Worm (Caenorhabditis elegans): ENCODE results near the gene B0273.115.
"Not testable (repeated sequence)": the region's sequence is repeated elsewhere in the genome, so short reads cannot be mapped to it uniquely, and the experiment has no call there.

B0273.115 gene

ce11 chrIV:5479289-5479688 lies 11.7 kb downstream of the B0273.115 start, which contains the start of gene T11F8.1:
TSS of gene T11F8.1 (plus strand) at chrIV:5479589.
- TF ChIP-seq unc-39 (tag; optimal IDR thresholded peaks at IDR 0.05) = no peak
- no peak for TF ChIP-seq eor-1 (tag; optimal IDR thresholded peaks at IDR 0.05)
- no peak for TF ChIP-seq hmg-11 (tag; optimal IDR thresholded peaks at IDR 0.05)
- no peak for TF ChIP-seq lsy-12 (tag; optimal IDR thresholded peaks at IDR 0.05)
- no peak for TF ChIP-seq nhr-76 (tag; optimal IDR thresholded peaks at IDR 0.05)
- no peak for TF ChIP-seq pha-4 (tag; optimal IDR thresholded peaks at IDR 0.05)
- TF ChIP-seq nfya-1 (tag; optimal IDR thresholded peaks at IDR 0.05; ENCODE audit: insufficient read depth) = no peak
- no peak for TF ChIP-seq ceh-82 (tag; optimal IDR thresholded peaks at IDR 0.05)
- TF ChIP-seq lin-39 (tag; optimal IDR thresholded peaks at IDR 0.05) = no peak
- TF ChIP-seq sea-2 (GFP tag; optimal IDR thresholded peaks at IDR 0.05) = no peak
- TF ChIP-seq elt-3 (tag; optimal IDR thresholded peaks at IDR 0.05) = no peak
- TF ChIP-seq nhr-28 (tag; optimal IDR thresholded peaks at IDR 0.05) = no peak
- no peak for TF ChIP-seq ZK546.5 (tag; optimal IDR thresholded peaks at IDR 0.05)
- no peak for TF ChIP-seq daf-12 (tag; optimal IDR thresholded peaks at IDR 0.05)
- TF ChIP-seq nhr-237 (tag; optimal IDR thresholded peaks at IDR 0.05) = no peak
- no peak for TF ChIP-seq nhr-43 (tag; optimal IDR thresholded peaks at IDR 0.05; ENCODE audit: poor library complexity, severe bottlenecking)
- no peak for TF ChIP-seq unc-62 (GFP tag; optimal IDR thresholded peaks at IDR 0.05)
- TF ChIP-seq pqm-1 (tag; optimal IDR thresholded peaks at IDR 0.05) = no peak
- TF ChIP-seq nhr-67 (tag; optimal IDR thresholded peaks at IDR 0.05) = no peak

DNA sequence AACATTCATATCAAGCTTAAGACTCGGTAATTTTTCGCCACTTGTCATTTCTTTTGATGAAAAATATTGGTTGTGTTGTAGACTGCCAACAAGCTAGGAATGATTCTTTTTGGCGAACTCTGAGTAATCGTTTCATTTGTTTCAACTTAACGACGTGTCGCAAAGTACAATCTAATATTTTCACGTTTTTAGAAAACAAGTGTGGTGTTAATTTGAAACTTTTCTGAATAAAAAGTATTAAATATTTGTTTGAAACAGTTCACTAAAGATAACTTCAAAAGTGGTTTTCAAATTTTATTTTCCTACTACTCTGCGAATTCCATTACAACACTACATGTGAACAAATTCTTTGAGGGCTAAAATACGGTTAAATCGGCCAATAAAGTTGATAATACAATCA lies 14.5 kb downstream of the B0273.115 start, which contains the start of gene T11F8.4:
T11F8.4 (minus strand) TSS at position 101 of the 400 bp plus-strand sequence.
- TF ChIP-seq fkh-10 (GFP tag; optimal IDR thresholded peaks at IDR 0.05) (no peak), lin-39 (tag; optimal IDR thresholded peaks at IDR 0.05) (no peak), daf-12 (tag; optimal IDR thresholded peaks at IDR 0.05) (no peak)

- TF ChIP-seq hmg-11 (tag; optimal IDR thresholded peaks at IDR 0.05) (no peak), elt-2 (tag; optimal IDR thresholded peaks at IDR 0.05) (no peak), nhr-28 (tag; optimal IDR thresholded peaks at IDR 0.05) (no peak)
Observed at ce11 chrIV:5473098-5473497, 17.9 kb downstream of the B0273.115 start.

DNA sequence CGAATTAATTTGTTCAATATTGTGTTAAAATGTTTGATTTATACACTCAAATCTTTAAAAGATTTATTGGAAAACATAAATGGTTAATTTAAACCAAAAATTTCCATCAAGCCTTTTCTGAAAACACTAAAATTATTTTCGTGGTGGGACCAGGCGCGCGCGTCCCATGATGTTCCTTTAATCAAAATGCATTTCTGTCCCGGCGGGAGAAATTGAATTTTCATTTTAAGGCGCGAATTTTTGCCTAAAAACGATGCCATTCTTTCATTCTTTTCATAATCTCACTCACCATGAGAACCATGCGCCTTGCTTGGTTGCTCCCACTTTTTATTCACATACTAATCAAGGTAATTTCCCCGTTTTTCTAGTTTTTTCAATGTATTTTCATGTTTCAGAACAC lies 21.2 kb downstream of the B0273.115 start, which contains the start of gene rme-2:
rme-2 (plus strand) TSS at position 288 of the 400 bp plus-strand sequence.
- no peak for TF ChIP-seq nhr-237 (tag; optimal IDR thresholded peaks at IDR 0.05)

ce11 chrIV:5464403-5464802 lies 26.6 kb downstream of the B0273.115 start, which contains the start of gene Y52D5A.2:
TSS of gene Y52D5A.2 (minus strand) at chrIV:5464503.
- not testable (repeated sequence) for TF ChIP-seq snpc-4, nhr-11, elt-1 (tag; optimal IDR thresholded peaks at IDR 0.05)

DNA sequence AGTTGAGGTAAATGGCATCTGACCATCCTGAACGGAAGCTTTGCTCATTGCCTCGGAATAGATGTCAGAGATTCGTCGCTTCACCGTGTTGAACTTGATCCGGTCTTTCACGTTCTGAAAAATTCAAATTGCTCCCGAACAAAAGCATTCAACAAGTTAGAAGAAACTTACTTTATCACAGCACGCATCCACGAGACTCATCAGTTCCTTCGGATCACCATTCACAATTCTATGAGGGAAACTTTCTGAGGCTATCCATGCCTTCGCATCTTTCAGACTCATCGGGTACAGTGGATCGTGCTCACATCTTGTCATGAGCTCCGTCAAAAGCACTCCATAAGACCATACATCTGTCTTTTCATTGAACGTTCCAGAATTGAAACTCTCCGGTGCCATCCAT lies 28.1 kb downstream of the B0273.115 start:
- TF ChIP-seq fkh-2 (tag; optimal IDR thresholded peaks at IDR 0.05) = no peak
- TF ChIP-seq tbx-2 (tag; optimal IDR thresholded peaks at IDR 0.05) = no peak
- no peak for TF ChIP-seq unc-39 (tag; optimal IDR thresholded peaks at IDR 0.05)
- no peak for TF ChIP-seq mml-1 (tag; optimal IDR thresholded peaks at IDR 0.05)
- TF ChIP-seq elt-3 (tag; optimal IDR thresholded peaks at IDR 0.05) = no peak
- no peak for TF ChIP-seq nhr-25 (tag; optimal IDR thresholded peaks at IDR 0.05)
- TF ChIP-seq ceh-16 (tag; optimal IDR thresholded peaks at IDR 0.05) = no peak
- TF ChIP-seq nhr-67 (tag; optimal IDR thresholded peaks at IDR 0.05) = no peak
- TF ChIP-seq ceh-28 (tag; optimal IDR thresholded peaks at IDR 0.05) = no peak
- TF ChIP-seq ZK546.5 (tag; optimal IDR thresholded peaks at IDR 0.05) = no peak
- no peak for TF ChIP-seq aly-2 (tag; optimal IDR thresholded peaks at IDR 0.05)
- no peak for TF ChIP-seq ztf-4 (tag; optimal IDR thresholded peaks at IDR 0.05)
- TF ChIP-seq R02D3.7 (tag; optimal IDR thresholded peaks at IDR 0.05) = no peak
- TF ChIP-seq nhr-43 (tag; optimal IDR thresholded peaks at IDR 0.05; ENCODE audit: poor library complexity, severe bottlenecking) = no peak
